Worm (Caenorhabditis elegans): Measurements from ENCODE around the gene ptr-6.

ce11 chrII:5235758-5236157 lies 10.9 kb downstream of the ptr-6 start, which contains the start of gene pho-1:
- TF ChIP-seq elt-3 (tag; optimal IDR thresholded peaks at IDR 0.05) (no peak), sptf-1 (tag; optimal IDR thresholded peaks at IDR 0.05) (no peak), mep-1 (tag; optimal IDR thresholded peaks at IDR 0.05) (no peak), unc-39 (tag; optimal IDR thresholded peaks at IDR 0.05) (no peak), unc-62 (GFP tag; optimal IDR thresholded peaks at IDR 0.05) (no peak), lsy-2 (tag; optimal IDR thresholded peaks at IDR 0.05) (no peak)
